Fruit fly (Drosophila melanogaster) whole organism: ENCODE results near the gene mRRF1.
A peak's percentile ranks its signal among the peaks of the same experiment; 100 is the strongest.

Source experiments
- Dll ChIP-seq: fragments of >200 bp; optimal IDR thresholded peaks from 2 replicates; lab custom pipeline; 2017
- EcR ChIP-seq, 2 experiments: fragments of >200 bp; optimal IDR thresholded peaks; 2 replicates each; lab custom pipeline; 2017; ENCODE audit warnings: missing biosample characterization in 2 of 2, missing genetic modification characterization in 2 of 2, missing genetic modification reagents in 2 of 2
- pan ChIP-seq: fragments of >200 bp; optimal IDR thresholded peaks from 2 replicates; lab custom pipeline; 2017
- psq ChIP-seq: fragments of >200 bp; optimal IDR thresholded peaks from 2 replicates; lab custom pipeline; 2017
- usp ChIP-seq: fragments of >200 bp; optimal IDR thresholded peaks from 2 replicates; lab custom pipeline; 2017; ENCODE audit warnings: missing biosample characterization, missing genetic modification characterization, mixed read lengths

DNA sequence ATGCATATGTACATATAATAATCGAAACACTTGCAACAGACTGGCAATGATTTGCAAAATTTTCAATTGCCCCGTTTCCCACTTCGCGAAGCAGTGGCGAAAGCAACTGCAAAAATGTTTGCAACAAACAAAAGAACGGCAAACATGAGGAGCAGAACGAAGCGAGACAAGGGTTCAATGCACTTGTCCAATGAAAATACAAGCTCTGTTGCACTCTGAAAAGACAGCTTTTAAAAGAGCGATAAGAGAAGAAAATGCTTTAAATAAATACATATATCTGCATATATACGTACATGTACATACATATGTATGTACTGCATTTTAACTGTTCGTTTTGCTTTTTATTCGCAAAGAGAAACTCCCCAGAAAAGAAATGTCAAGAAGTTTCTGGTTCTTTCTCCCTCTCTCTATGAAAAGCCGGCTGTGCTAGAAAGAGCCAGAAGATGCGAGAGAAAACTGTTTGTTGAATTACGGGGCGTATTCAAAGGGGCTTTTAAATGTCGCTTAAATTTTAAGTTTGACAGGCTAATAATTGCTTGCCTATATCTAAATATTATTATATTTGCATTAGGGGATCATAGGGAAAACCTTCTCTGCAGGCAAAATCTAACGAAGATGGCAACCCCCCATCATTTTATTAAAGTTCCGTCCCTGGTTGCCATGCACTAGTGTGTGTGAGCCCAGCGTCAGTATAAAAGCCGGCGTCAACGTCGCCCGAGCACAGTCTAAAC lies 19.4 kb downstream of the mRRF1 start, which contains the start of gene Hsp27:
- TF ChIP-seq EcR (GFP tag; optimal IDR thresholded peaks at IDR 0.05; lab: Kevin White, UChicago) (peak in 1 of 2 experiments; percentile 76), pan (lab: Kevin White, UChicago) (no peak), psq (lab: Kevin White, UChicago) (no peak), usp (GFP tag; lab: Kevin White, UChicago) (no peak), Dll (lab: Kevin White, UChicago) (no peak)
